6 fruit fly cellular contexts compared by ENCODE assay signal in genomic region chr2L:15113234-15113916, dm6.
TF ChIP-seq lines count a peak whose summit lies in the region.

Gene stc, plus strand, starts transcription at chr2L:15113480.

- peak; percentile 94 to 96 for TF ChIP-seq CTCF in S2 (optimal IDR thresholded peaks at IDR 0.05; lab: Kevin White, UChicago)
- TF ChIP-seq CTCF in whole organism, embryonic (GFP tag; optimal IDR thresholded peaks at IDR 0.05; lab: Kevin White, UChicago): peak; percentile 96

TF ChIP-seq in whole organism, adult, 20 proteins besides CTCF, POLR2A, EP300 and RAD21 (continues in another document):
- TF ChIP-seq CG1620 (GFP tag; optimal IDR thresholded peaks at IDR 0.05; lab: Kevin White, UChicago): peak; percentile 33
- TF ChIP-seq ovo (GFP tag; optimal IDR thresholded peaks at IDR 0.05; lab: Kevin White, UChicago): no peak
- TF ChIP-seq bab1 (GFP tag; optimal IDR thresholded peaks at IDR 0.05; lab: Kevin White, UChicago): peak; percentile 23
- TF ChIP-seq CG14711 (tag; optimal IDR thresholded peaks at IDR 0.05; lab: Kevin White, UChicago): peak; percentile 23
- peak; percentile 34 for TF ChIP-seq toe (GFP tag; optimal IDR thresholded peaks at IDR 0.05; lab: Kevin White, UChicago)
- TF ChIP-seq Clk (GFP tag; optimal IDR thresholded peaks at IDR 0.05; lab: Kevin White, UChicago): no peak
- peak; percentile 53 for TF ChIP-seq Mnt (GFP tag; optimal IDR thresholded peaks at IDR 0.05; lab: Kevin White, UChicago)
- TF ChIP-seq Hr96 (GFP tag; optimal IDR thresholded peaks at IDR 0.05; lab: Kevin White, UChicago): peak; percentile 43
- no peak for TF ChIP-seq CG5204 (GFP tag; optimal IDR thresholded peaks at IDR 0.05; lab: Kevin White, UChicago)
- no peak for TF ChIP-seq kay (GFP tag; lab: Kevin White, UChicago; ENCODE audit: borderline replicate concordance)
- TF ChIP-seq cnc (optimal IDR thresholded peaks at IDR 0.05; lab: Kevin White, UChicago): no peak
- no peak for TF ChIP-seq CG33017 (tag; optimal IDR thresholded peaks at IDR 0.05; lab: Kevin White, UChicago)
- no peak for TF ChIP-seq cic (GFP tag; optimal IDR thresholded peaks at IDR 0.05; lab: Kevin White, UChicago)
- no peak for TF ChIP-seq CG7045 (GFP tag; optimal IDR thresholded peaks at IDR 0.05; lab: Kevin White, UChicago)
- TF ChIP-seq pad (GFP tag; optimal IDR thresholded peaks at IDR 0.05; lab: Kevin White, UChicago): peak; percentile 100
- no peak for TF ChIP-seq CG12768 (GFP tag; optimal IDR thresholded peaks at IDR 0.05; lab: Kevin White, UChicago)
- TF ChIP-seq tj (GFP tag; optimal IDR thresholded peaks at IDR 0.05; lab: Kevin White, UChicago): no peak
- peak; percentile 18 for TF ChIP-seq CG7101 (tag; optimal IDR thresholded peaks at IDR 0.05; lab: Kevin White, UChicago)
- no peak for TF ChIP-seq CG11617 (GFP tag; optimal IDR thresholded peaks at IDR 0.05; lab: Kevin White, UChicago)

TF ChIP-seq in whole organism, embryonic, 481 proteins besides CTCF, POLR2A, EP300 and RAD21 (continues in another document):
- TF ChIP-seq Ssrp (tag; optimal IDR thresholded peaks at IDR 0.05; lab: Kevin White, UChicago) (no peak), Ada2b (GFP tag; IDR thresholded peaks at IDR 0.05; lab: Robert Waterston, UW) (no peak), otp (GFP tag; IDR thresholded peaks at IDR 0.05; lab: Robert Waterston, UW) (peak; percentile 9; the same call in 1 of the 3 replicates), NFAT (GFP tag; IDR thresholded peaks at IDR 0.05; lab: Robert Waterston, UW) (peak; percentile 58; the same call in 1 of the 2 replicates), CG1529 (GFP tag; optimal IDR thresholded peaks at IDR 0.05; lab: Kevin White, UChicago) (no peak), Nf-YC (tag; optimal IDR thresholded peaks at IDR 0.05; lab: Kevin White, UChicago) (peak; percentile 57), sug (tag; optimal IDR thresholded peaks at IDR 0.05; lab: Kevin White, UChicago) (no peak), cato (GFP tag; optimal IDR thresholded peaks at IDR 0.05; lab: Kevin White, UChicago; ENCODE audit: borderline replicate concordance) (no peak), CG7745 (tag; optimal IDR thresholded peaks at IDR 0.05; lab: Kevin White, UChicago) (no peak), sqz (GFP tag; optimal IDR thresholded peaks at IDR 0.05; lab: Kevin White, UChicago) (no peak), zen2 (GFP tag; IDR thresholded peaks at IDR 0.05; lab: Robert Waterston, UW; ENCODE audit: partially characterized antibody) (peak; percentile 67), pum (GFP tag; optimal IDR thresholded peaks at IDR 0.05; lab: Kevin White, UChicago) (peak; percentile 29), CG9727 (GFP tag; optimal IDR thresholded peaks at IDR 0.05; lab: Kevin White, UChicago) (peak; percentile 20), CG7963 (GFP tag; IDR thresholded peaks at IDR 0.05; lab: Robert Waterston, UW; ENCODE audit: partially characterized antibody) (peak; percentile 63; the same call in 2 of the 3 replicates), dmrt11E (tag; optimal IDR thresholded peaks at IDR 0.05; lab: Kevin White, UChicago) (peak; percentile 37), pho (GFP tag; optimal IDR thresholded peaks at IDR 0.05; lab: Kevin White, UChicago) (peak; percentile 49), CG15601 (tag; optimal IDR thresholded peaks at IDR 0.05; lab: Kevin White, UChicago) (no peak), chm (GFP tag; IDR thresholded peaks at IDR 0.05; lab: Robert Waterston, UW) (no peak)

TF ChIP-seq in whole organism, prepupa, 60 proteins besides CTCF, POLR2A, EP300 and RAD21 (continues in another document):
- TF ChIP-seq CG3032 (tag; optimal IDR thresholded peaks at IDR 0.05; lab: Kevin White, UChicago) (no peak), salr (GFP tag; optimal IDR thresholded peaks at IDR 0.05; lab: Kevin White, UChicago) (no peak), CG6792 (GFP tag; optimal IDR thresholded peaks at IDR 0.05; lab: Kevin White, UChicago) (no peak), Eip93F (GFP tag; optimal IDR thresholded peaks at IDR 0.05; lab: Kevin White, UChicago) (no peak), Met (GFP tag; optimal IDR thresholded peaks at IDR 0.05; lab: Kevin White, UChicago) (peak; percentile 20), Ets21C (GFP tag; optimal IDR thresholded peaks at IDR 0.05; lab: Kevin White, UChicago) (peak; percentile 21), CG1621 (tag; optimal IDR thresholded peaks at IDR 0.05; lab: Kevin White, UChicago) (no peak), fd59A (GFP tag; optimal IDR thresholded peaks at IDR 0.05; lab: Kevin White, UChicago) (no peak), CG9139 (GFP tag; optimal IDR thresholded peaks at IDR 0.05; lab: Kevin White, UChicago) (no peak), ss (GFP tag; optimal IDR thresholded peaks at IDR 0.05; lab: Kevin White, UChicago) (no peak), svp (GFP tag; lab: Kevin White, UChicago) (peak; percentile 26), CG7368 (GFP tag; optimal IDR thresholded peaks at IDR 0.05; lab: Kevin White, UChicago) (no peak), cyc (GFP tag; optimal IDR thresholded peaks at IDR 0.05; lab: Kevin White, UChicago) (peak; percentile 26), topi (GFP tag; optimal IDR thresholded peaks at IDR 0.05; lab: Kevin White, UChicago) (peak; percentile 8), CG3919 (GFP tag; optimal IDR thresholded peaks at IDR 0.05; lab: Kevin White, UChicago) (peak; percentile 5), dsx (GFP tag; optimal IDR thresholded peaks at IDR 0.05; lab: Kevin White, UChicago; ENCODE audit: poor library complexity, severe bottlenecking) (peak; percentile 82), CG8632 (GFP tag; optimal IDR thresholded peaks at IDR 0.05; lab: Kevin White, UChicago) (no peak), Hr38 (GFP tag; optimal IDR thresholded peaks at IDR 0.05; lab: Kevin White, UChicago) (no peak), Lpt (GFP tag; optimal IDR thresholded peaks at IDR 0.05; lab: Kevin White, UChicago) (no peak), CG15336 (GFP tag; IDR thresholded peaks at IDR 0.05; lab: Robert Waterston, UW) (no peak)

TF ChIP-seq in whole organism, pupa, 21 proteins besides CTCF, POLR2A, EP300 and RAD21:
- TF ChIP-seq CG4496 (GFP tag; IDR thresholded peaks at IDR 0.05; lab: Robert Waterston, UW) (no peak; the same call in 2 of the 3 replicates), D1 (tag; optimal IDR thresholded peaks at IDR 0.05; lab: Kevin White, UChicago) (peak; percentile 3), gl (tag; optimal IDR thresholded peaks at IDR 0.05; lab: Kevin White, UChicago) (no peak), CG13204 (GFP tag; optimal IDR thresholded peaks at IDR 0.05; lab: Kevin White, UChicago) (no peak), CG9948 (tag; optimal IDR thresholded peaks at IDR 0.05; lab: Kevin White, UChicago) (no peak)

TF ChIP-seq in whole organism, wandering third instar larva, 38 proteins besides CTCF, POLR2A, EP300 and RAD21:
- peak; percentile 38 for TF ChIP-seq fru (GFP tag; optimal IDR thresholded peaks at IDR 0.05; lab: Kevin White, UChicago)
- no peak for TF ChIP-seq usp (GFP tag; optimal IDR thresholded peaks at IDR 0.05; lab: Kevin White, UChicago)
- TF ChIP-seq ey (GFP tag; optimal IDR thresholded peaks at IDR 0.05; lab: Kevin White, UChicago): peak; percentile 28
- TF ChIP-seq OdsH (GFP tag; optimal IDR thresholded peaks at IDR 0.05; lab: Kevin White, UChicago): peak; percentile 12
- no peak for TF ChIP-seq tai (GFP tag; optimal IDR thresholded peaks at IDR 0.05; lab: Kevin White, UChicago)
- peak; percentile 36 for TF ChIP-seq br (GFP tag; optimal IDR thresholded peaks at IDR 0.05; lab: Kevin White, UChicago)
- TF ChIP-seq pan (optimal IDR thresholded peaks at IDR 0.05; lab: Kevin White, UChicago): no peak
- peak; percentile 41 for TF ChIP-seq Myc (optimal IDR thresholded peaks at IDR 0.05; lab: Kevin White, UChicago)
- peak; percentile 45 for TF ChIP-seq sv (GFP tag; optimal IDR thresholded peaks at IDR 0.05; lab: Kevin White, UChicago)
- TF ChIP-seq Rel (GFP tag; optimal IDR thresholded peaks at IDR 0.05; lab: Kevin White, UChicago): no peak
- no peak for TF ChIP-seq Rel (tag; optimal IDR thresholded peaks at IDR 0.05; lab: Kevin White, UChicago)
- peak; percentile 44 for TF ChIP-seq h (GFP tag; optimal IDR thresholded peaks at IDR 0.05; lab: Kevin White, UChicago)
- peak; percentile 47 for TF ChIP-seq Hr83 (GFP tag; optimal IDR thresholded peaks at IDR 0.05; lab: Kevin White, UChicago; ENCODE audit: poor library complexity, severe bottlenecking)
- no peak for TF ChIP-seq dmrt93B (GFP tag; optimal IDR thresholded peaks at IDR 0.05; lab: Kevin White, UChicago)
- TF ChIP-seq CG9705 (GFP tag; optimal IDR thresholded peaks at IDR 0.05; lab: Kevin White, UChicago): no peak
- TF ChIP-seq Hr78 (GFP tag; optimal IDR thresholded peaks at IDR 0.05; lab: Kevin White, UChicago): no peak
- peak in 1 of 2 experiments; percentile 39 for TF ChIP-seq foxo (GFP tag; optimal IDR thresholded peaks at IDR 0.05; lab: Kevin White, UChicago)
- no peak for TF ChIP-seq Dfd (GFP tag; optimal IDR thresholded peaks at IDR 0.05; lab: Kevin White, UChicago)
- peak; percentile 58 for TF ChIP-seq rgr (GFP tag; optimal IDR thresholded peaks at IDR 0.05; lab: Kevin White, UChicago)
- TF ChIP-seq sage (GFP tag; optimal IDR thresholded peaks at IDR 0.05; lab: Kevin White, UChicago): peak; percentile 14
- no peak for TF ChIP-seq brk (GFP tag; optimal IDR thresholded peaks at IDR 0.05; lab: Kevin White, UChicago)
- TF ChIP-seq jim (GFP tag; optimal IDR thresholded peaks at IDR 0.05; lab: Kevin White, UChicago): no peak
- TF ChIP-seq lola (GFP tag; optimal IDR thresholded peaks at IDR 0.05; lab: Kevin White, UChicago): no peak
- TF ChIP-seq Vsx2 (GFP tag; optimal IDR thresholded peaks at IDR 0.05; lab: Kevin White, UChicago; ENCODE audit: partially characterized antibody): no peak
- no peak for TF ChIP-seq Dif (GFP tag; optimal IDR thresholded peaks at IDR 0.05; lab: Kevin White, UChicago; ENCODE audit: partially characterized antibody)
- TF ChIP-seq CG32264 (GFP tag; optimal IDR thresholded peaks at IDR 0.05; lab: Kevin White, UChicago): peak; percentile 17
- TF ChIP-seq CrebA (GFP tag; optimal IDR thresholded peaks at IDR 0.05; lab: Kevin White, UChicago; ENCODE audit: borderline replicate concordance): peak; percentile 14
